In genomic region chrX:11087384-11087783, dm6 we compare ENCODE assay signal across 5 fruit fly cellular contexts.
A peak's percentile ranks its signal among the peaks of the same experiment; 100 is the strongest.
TF ChIP-seq lines count a peak whose summit lies in the region.

No protein-coding gene starts in this region.

- TF ChIP-seq CTCF in whole organism, embryonic (GFP tag; optimal IDR thresholded peaks at IDR 0.05; lab: Kevin White, UChicago) = peak; percentile 6

TF ChIP-seq in whole organism, adult, 20 proteins besides CTCF, POLR2A, EP300 and RAD21:
- TF ChIP-seq CG1620 (GFP tag; optimal IDR thresholded peaks at IDR 0.05; lab: Kevin White, UChicago) (no peak), CG33017 (tag; optimal IDR thresholded peaks at IDR 0.05; lab: Kevin White, UChicago) (no peak), CG7101 (tag; optimal IDR thresholded peaks at IDR 0.05; lab: Kevin White, UChicago) (peak; percentile 1), kay (GFP tag; lab: Kevin White, UChicago; ENCODE audit: borderline replicate concordance) (no peak), bab1 (GFP tag; optimal IDR thresholded peaks at IDR 0.05; lab: Kevin White, UChicago) (peak; percentile 55), CG11617 (GFP tag; optimal IDR thresholded peaks at IDR 0.05; lab: Kevin White, UChicago) (peak; percentile 48), CG14711 (tag; optimal IDR thresholded peaks at IDR 0.05; lab: Kevin White, UChicago) (no peak), ovo (GFP tag; optimal IDR thresholded peaks at IDR 0.05; lab: Kevin White, UChicago) (peak; percentile 11), tj (GFP tag; optimal IDR thresholded peaks at IDR 0.05; lab: Kevin White, UChicago) (peak; percentile 45), pad (GFP tag; optimal IDR thresholded peaks at IDR 0.05; lab: Kevin White, UChicago) (peak; percentile 12), Mnt (GFP tag; optimal IDR thresholded peaks at IDR 0.05; lab: Kevin White, UChicago) (peak; percentile 30), Hr96 (GFP tag; optimal IDR thresholded peaks at IDR 0.05; lab: Kevin White, UChicago) (peak; percentile 51)

TF ChIP-seq in whole organism, embryonic, 481 proteins besides CTCF, POLR2A, EP300 and RAD21 (continues in another document):
- no peak for TF ChIP-seq dmrt99B (tag; optimal IDR thresholded peaks at IDR 0.05; lab: Kevin White, UChicago)
- TF ChIP-seq Nf-YC (tag; optimal IDR thresholded peaks at IDR 0.05; lab: Kevin White, UChicago) = no peak
- TF ChIP-seq CG12299 (tag; optimal IDR thresholded peaks at IDR 0.05; lab: Kevin White, UChicago) = no peak
- no peak for TF ChIP-seq sima (GFP tag; optimal IDR thresholded peaks at IDR 0.05; lab: Kevin White, UChicago)
- no peak for TF ChIP-seq pita (GFP tag; optimal IDR thresholded peaks at IDR 0.05; lab: Kevin White, UChicago)
- TF ChIP-seq vvl (GFP tag; IDR thresholded peaks at IDR 0.05; lab: Robert Waterston, UW) = no peak
- TF ChIP-seq ci (GFP tag; IDR thresholded peaks at IDR 0.05; lab: Robert Waterston, UW) = peak; percentile 43; the same call in 1 of the 3 replicates
- no peak for TF ChIP-seq tap (tag; optimal IDR thresholded peaks at IDR 0.05; lab: Kevin White, UChicago)
- TF ChIP-seq CG17328 (GFP tag; IDR thresholded peaks at IDR 0.05; lab: Robert Waterston, UW) = 0 out of 2 replicates have a peak, but pooled peaks have one; percentile 27
- no peak for TF ChIP-seq CG15073 (GFP tag; optimal IDR thresholded peaks at IDR 0.05; lab: Kevin White, UChicago)
- peak; percentile 17 for TF ChIP-seq Blimp-1 (GFP tag; optimal IDR thresholded peaks at IDR 0.05; lab: Kevin White, UChicago)
- peak; percentile 29 for TF ChIP-seq Sox102F (GFP tag; optimal IDR thresholded peaks at IDR 0.05; lab: Kevin White, UChicago)
- TF ChIP-seq Lhr (GFP tag; optimal IDR thresholded peaks at IDR 0.05; lab: Kevin White, UChicago) = no peak
- peak; percentile 0 for TF ChIP-seq unpg (GFP tag; optimal IDR thresholded peaks at IDR 0.05; lab: Kevin White, UChicago)
- no peak for TF ChIP-seq CG8290 (GFP tag; optimal IDR thresholded peaks at IDR 0.05; lab: Kevin White, UChicago)
- TF ChIP-seq CG8290 (tag; optimal IDR thresholded peaks at IDR 0.05; lab: Kevin White, UChicago) = peak in 1 of 2 experiments; percentile 1
- 0 out of 2 replicates have a peak, but pooled peaks have one; percentile 12 for TF ChIP-seq sob (GFP tag; IDR thresholded peaks at IDR 0.05; lab: Robert Waterston, UW)
- peak; percentile 80 for TF ChIP-seq kay (GFP tag; optimal IDR thresholded peaks at IDR 0.05; lab: Kevin White, UChicago)
- no peak for TF ChIP-seq repo (GFP tag; optimal IDR thresholded peaks at IDR 0.05; lab: Kevin White, UChicago)
- no peak for TF ChIP-seq Ssrp (tag; optimal IDR thresholded peaks at IDR 0.05; lab: Kevin White, UChicago)

TF ChIP-seq in whole organism, prepupa, 60 proteins besides CTCF, POLR2A, EP300 and RAD21:
- no peak for TF ChIP-seq CG3919 (GFP tag; optimal IDR thresholded peaks at IDR 0.05; lab: Kevin White, UChicago)
- TF ChIP-seq Eip78C (GFP tag; lab: Kevin White, UChicago) = peak; percentile 64
- TF ChIP-seq spab (GFP tag; optimal IDR thresholded peaks at IDR 0.05; lab: Kevin White, UChicago) = no peak
- TF ChIP-seq eg (GFP tag; IDR thresholded peaks at IDR 0.05; lab: Robert Waterston, UW) = 0 out of 3 replicates have a peak, but pooled peaks have one; percentile 13
- no peak for TF ChIP-seq CG8632 (GFP tag; optimal IDR thresholded peaks at IDR 0.05; lab: Kevin White, UChicago)
- peak; percentile 45 for TF ChIP-seq svp (GFP tag; lab: Kevin White, UChicago)
- TF ChIP-seq achi (GFP tag; optimal IDR thresholded peaks at IDR 0.05; lab: Kevin White, UChicago) = peak; percentile 9

TF ChIP-seq in whole organism, pupa, 21 proteins besides CTCF, POLR2A, EP300 and RAD21:
- TF ChIP-seq CG4496 (GFP tag; IDR thresholded peaks at IDR 0.05; lab: Robert Waterston, UW) (peak; percentile 55; the same call in 1 of the 3 replicates), Snoo (tag; optimal IDR thresholded peaks at IDR 0.05; lab: Kevin White, UChicago) (no peak)
TF ChIP-seq in whole organism, pupa: peak in this region for 1.

TF ChIP-seq in whole organism, wandering third instar larva, 38 proteins besides CTCF, POLR2A, EP300 and RAD21:
- TF ChIP-seq N (GFP tag; optimal IDR thresholded peaks at IDR 0.05; lab: Kevin White, UChicago) (peak; percentile 7), CG9705 (GFP tag; optimal IDR thresholded peaks at IDR 0.05; lab: Kevin White, UChicago) (no peak), CG32264 (GFP tag; optimal IDR thresholded peaks at IDR 0.05; lab: Kevin White, UChicago) (no peak), CrebA (GFP tag; optimal IDR thresholded peaks at IDR 0.05; lab: Kevin White, UChicago; ENCODE audit: borderline replicate concordance) (no peak), OdsH (GFP tag; optimal IDR thresholded peaks at IDR 0.05; lab: Kevin White, UChicago) (no peak), dsf (GFP tag; optimal IDR thresholded peaks at IDR 0.05; lab: Kevin White, UChicago; ENCODE audit: borderline replicate concordance) (no peak), Hnf4 (GFP tag; optimal IDR thresholded peaks at IDR 0.05; lab: Kevin White, UChicago) (no peak)
